Worm (Caenorhabditis elegans) whole organism, L4 larva: Measurements from ENCODE around the gene C10G8.4.

Experiments used
- D1046.2 ChIP-seq: fragments of 200-800 bp; sonication (Bioruptor generic); IDR thresholded peaks from 2 replicates; pipeline ENCODE4 v1.3.6; 2022; ENCODE audit warnings: missing genetic modification characterization, missing compliant biosample characterization
- F26F4.8 ChIP-seq: fragments of 200-800 bp; sonication (Bioruptor generic); conservative IDR thresholded peaks from 2 replicates; pipeline ENCODE4 v1.3.6; 2022; ENCODE audit warnings: missing genetic modification characterization, missing compliant biosample characterization
- F37D6.2 ChIP-seq: sonication (generic microtip); optimal IDR thresholded peaks from 2 replicates; lab custom pipeline; 2016; ENCODE audit warnings: mild to moderate bottlenecking, missing genetic modification characterization, missing compliant biosample characterization
- Y105C5A.15 ChIP-seq: fragments of 200-800 bp; sonication (Bioruptor generic); IDR thresholded peaks from 2 replicates; pipeline ENCODE4 v1.3.6; 2022; ENCODE audit warnings: missing genetic modification characterization, missing compliant biosample characterization
- Y48G9A.11 ChIP-seq: fragments of 200-800 bp; sonication (Bioruptor generic); IDR thresholded peaks from 2 replicates; pipeline ENCODE4 v1.3.6; 2022; ENCODE audit warnings: missing genetic modification reagents, missing genetic modification characterization, missing compliant biosample characterization
- ZK337.2 ChIP-seq: fragments of 200-800 bp; sonication (Bioruptor generic); IDR thresholded peaks from 2 replicates; pipeline ENCODE4 v1.3.6; 2022; ENCODE audit warnings: missing genetic modification reagents, missing genetic modification characterization, missing compliant biosample characterization
- aha-1 ChIP-seq: fragments of 150-350 bp; peaks from one replicate; lab custom pipeline; 2014; ENCODE audit warnings: missing biosample characterization, missing genetic modification characterization
- aly-2 ChIP-seq: sonication (generic microtip); optimal IDR thresholded peaks from 2 replicates; lab custom pipeline; 2018; ENCODE audit warnings: missing biosample characterization, missing genetic modification characterization
- ama-1 ChIP-seq: fragments of 150-350 bp; optimal IDR thresholded peaks from 2 replicates; lab custom pipeline; 2014; ENCODE audit warnings: inconsistent platforms, mixed read lengths
- arid-1 ChIP-seq: fragments of 200-800 bp; sonication (Bioruptor generic); conservative IDR thresholded peaks from 2 replicates; pipeline ENCODE4 v1.3.6; 2022; ENCODE audit warnings: missing genetic modification reagents, missing genetic modification characterization, missing compliant biosample characterization
- ceh-20 ChIP-seq: fragments of 200-800 bp; sonication (Bioruptor generic); IDR thresholded peaks from 2 replicates; pipeline ENCODE4 v1.3.6; 2022; ENCODE audit warnings: missing genetic modification reagents, missing genetic modification characterization, missing compliant biosample characterization
- cey-2 ChIP-seq: sonication (generic microtip); optimal IDR thresholded peaks from 3 replicates; lab custom pipeline; 2017; ENCODE audit warnings: missing genetic modification characterization, mild to moderate bottlenecking, missing compliant biosample characterization, antibody characterized with exemption, borderline replicate concordance; ENCODE audit not compliant: insufficient read depth
- ctbp-1 ChIP-seq: fragments of 200-800 bp; sonication (Bioruptor generic); IDR thresholded peaks from 2 replicates; pipeline ENCODE4 v1.3.6; 2022; ENCODE audit warnings: missing genetic modification reagents, missing genetic modification characterization, missing compliant biosample characterization
- daf-16 ChIP-seq, 3 experiments: sonication (generic microtip); optimal IDR thresholded peaks; 2 replicates each; lab custom pipeline; 2016 to 2017; ENCODE audit warnings: missing genetic modification characterization in 3 of 3, missing genetic modification reagents in 3 of 3, mild to moderate bottlenecking in 2 of 3, missing compliant biosample characterization in 2 of 3, missing biosample characterization in 1 of 3, moderate library complexity in 1 of 3
- daf-19 ChIP-seq: fragments of 200-800 bp; sonication (Bioruptor generic); conservative IDR thresholded peaks from 2 replicates; pipeline ENCODE4 v1.3.6; 2022; ENCODE audit warnings: missing genetic modification characterization, missing compliant biosample characterization
- daf-8 ChIP-seq: fragments of 200-800 bp; sonication (Bioruptor generic); IDR thresholded peaks from 2 replicates; pipeline ENCODE4 v1.3.6; 2022; ENCODE audit warnings: missing genetic modification characterization, missing compliant biosample characterization
- dmd-6 ChIP-seq: fragments of 200-800 bp; sonication (Bioruptor generic); IDR thresholded peaks from 2 replicates; pipeline ENCODE4 v1.3.6; 2022; ENCODE audit warnings: missing genetic modification reagents, missing genetic modification characterization, missing compliant biosample characterization
- duxl-1 ChIP-seq: sonication (generic microtip); optimal IDR thresholded peaks from 2 replicates; lab custom pipeline; 2016; ENCODE audit warnings: mild to moderate bottlenecking, missing genetic modification characterization, moderate library complexity, missing compliant biosample characterization; ENCODE audit not compliant: poor library complexity
- dve-1 ChIP-seq: sonication (generic microtip); optimal IDR thresholded peaks from 2 replicates; lab custom pipeline; 2017; ENCODE audit warnings: antibody characterized with exemption, mild to moderate bottlenecking, missing genetic modification characterization, missing compliant biosample characterization; ENCODE audit not compliant: insufficient read depth
- egl-43 ChIP-seq: fragments of 200-800 bp; sonication (Bioruptor generic); IDR thresholded peaks from 2 replicates; pipeline ENCODE4 v1.3.6; 2022; ENCODE audit warnings: missing genetic modification reagents, missing genetic modification characterization, missing compliant biosample characterization
- fkh-10 ChIP-seq: fragments of 150-350 bp; optimal IDR thresholded peaks from 2 replicates; lab custom pipeline; 2014; ENCODE audit warnings: missing biosample characterization, missing genetic modification reagents, missing genetic modification characterization
- fos-1 ChIP-seq: fragments of 150-350 bp; optimal IDR thresholded peaks from 2 replicates; lab custom pipeline; 2014; ENCODE audit warnings: missing biosample characterization, missing genetic modification characterization
- gei-8 ChIP-seq: fragments of 200-800 bp; sonication (Bioruptor generic); optimal IDR thresholded peaks from 2 replicates; lab custom pipeline; 2018; ENCODE audit warnings: mild to moderate bottlenecking, missing genetic modification characterization, missing compliant biosample characterization
- hlh-11 ChIP-seq: fragments of 200-800 bp; sonication (Bioruptor generic); optimal IDR thresholded peaks from 2 replicates; lab custom pipeline; 2018; ENCODE audit warnings: mild to moderate bottlenecking, missing genetic modification characterization, missing compliant biosample characterization
- hlh-30 ChIP-seq: sonication (generic microtip); optimal IDR thresholded peaks from 2 replicates; lab custom pipeline; 2017; ENCODE audit warnings: antibody characterized with exemption, mild to moderate bottlenecking, missing genetic modification characterization, missing compliant biosample characterization; ENCODE audit not compliant: insufficient read depth
- hmg-1.1 ChIP-seq: fragments of 200-800 bp; sonication (Bioruptor generic); IDR thresholded peaks from 2 replicates; pipeline ENCODE4 v1.3.6; 2022; ENCODE audit warnings: missing genetic modification reagents, missing genetic modification characterization, missing compliant biosample characterization
- jun-1 ChIP-seq: fragments of 150-350 bp; optimal IDR thresholded peaks from 2 replicates; lab custom pipeline; 2014; ENCODE audit warnings: missing biosample characterization, missing genetic modification reagents, missing genetic modification characterization
- lin-29 ChIP-seq: fragments of 200-800 bp; sonication (Bioruptor generic); IDR thresholded peaks from 2 replicates; pipeline ENCODE4 v1.3.6; 2022; ENCODE audit warnings: missing genetic modification reagents, missing genetic modification characterization, missing compliant biosample characterization
- lsy-2 ChIP-seq, 2 experiments: fragments of 150-350 bp in 1 of 2; sonication (generic microtip) in 1 of 2; optimal IDR thresholded peaks; 2 replicates each; lab custom pipeline; 2014 to 2017; ENCODE audit warnings: missing biosample characterization in 2 of 2, missing genetic modification characterization in 2 of 2
- madf-5 ChIP-seq, 2 experiments: fragments of 200-800 bp; sonication (Bioruptor generic); IDR thresholded peaks; 2 replicates each; pipeline ENCODE4 v1.3.6; 2022; ENCODE audit warnings: missing compliant biosample characterization in 2 of 2, missing genetic modification characterization in 2 of 2
- mdl-1 ChIP-seq, 2 experiments: fragments of 150-350 bp in 1 of 2; sonication (generic microtip) in 1 of 2; optimal IDR thresholded peaks; 2 replicates each; lab custom pipeline; 2014 to 2017; ENCODE audit warnings: missing biosample characterization in 2 of 2, missing genetic modification characterization in 2 of 2
- mes-2 ChIP-seq: sonication (generic microtip); optimal IDR thresholded peaks from 2 replicates; lab custom pipeline; 2016; ENCODE audit warnings: missing genotype, mild to moderate bottlenecking, missing genetic modification characterization, missing compliant biosample characterization; ENCODE audit not compliant: poor library complexity, severe bottlenecking
- mxl-3 ChIP-seq: fragments of 200-800 bp; sonication (Bioruptor generic); optimal IDR thresholded peaks from 2 replicates; lab custom pipeline; 2018; ENCODE audit warnings: mild to moderate bottlenecking, missing genetic modification characterization, missing compliant biosample characterization
- nhr-11 ChIP-seq: fragments of 150-350 bp; optimal IDR thresholded peaks from 2 replicates; lab custom pipeline; 2014; ENCODE audit warnings: missing biosample characterization, missing genetic modification characterization
- nhr-111 ChIP-seq: fragments of 200-800 bp; sonication (Bioruptor generic); optimal IDR thresholded peaks from 2 replicates; lab custom pipeline; 2018; ENCODE audit warnings: mild to moderate bottlenecking, missing genetic modification characterization, missing compliant biosample characterization
- nhr-25 ChIP-seq: sonication (generic microtip); optimal IDR thresholded peaks from 2 replicates; lab custom pipeline; 2017; ENCODE audit warnings: missing genetic modification characterization, mild to moderate bottlenecking, missing compliant biosample characterization, antibody characterized with exemption, moderate library complexity, borderline replicate concordance; ENCODE audit not compliant: insufficient read depth
- nhr-28 ChIP-seq: fragments of 150-350 bp; optimal IDR thresholded peaks from 2 replicates; lab custom pipeline; 2014; ENCODE audit warnings: missing biosample characterization, missing genetic modification characterization
- nhr-41 ChIP-seq: fragments of 200-800 bp; sonication (Bioruptor generic); IDR thresholded peaks from 2 replicates; pipeline ENCODE4 v1.3.6; 2022; ENCODE audit warnings: missing genetic modification reagents, missing genetic modification characterization, missing compliant biosample characterization
- nhr-6 ChIP-seq: fragments of 150-350 bp; optimal IDR thresholded peaks from 2 replicates; lab custom pipeline; 2014; ENCODE audit warnings: missing biosample characterization, missing genetic modification characterization
- pha-4 ChIP-seq, 2 experiments: fragments of 150-350 bp in 1 of 2; fragments of 200-800 bp in 1 of 2; sonication (Bioruptor generic) in 1 of 2; IDR thresholded peaks in 1 of 2; optimal IDR thresholded peaks in 1 of 2; 2 replicates each; pipeline versions ENCODE4 v1.3.6 to Lab custom; 2014 to 2022; ENCODE audit warnings: missing genetic modification characterization in 2 of 2, missing genetic modification reagents in 2 of 2, missing biosample characterization in 1 of 2, missing compliant biosample characterization in 1 of 2
- php-3 ChIP-seq: fragments of 200-800 bp; sonication (Bioruptor generic); IDR thresholded peaks from 2 replicates; pipeline ENCODE4 v1.3.6; 2022; ENCODE audit warnings: missing genetic modification reagents, missing genetic modification characterization, missing compliant biosample characterization
- pqm-1 ChIP-seq: sonication (generic microtip); optimal IDR thresholded peaks from 2 replicates; lab custom pipeline; 2017; ENCODE audit warnings: missing biosample characterization, missing genetic modification characterization
- rbr-2 ChIP-seq: sonication (generic microtip); optimal IDR thresholded peaks from 2 replicates; lab custom pipeline; 2016; ENCODE audit warnings: missing genotype, missing genetic modification characterization, missing compliant biosample characterization
- set-16 ChIP-seq: fragments of 200-800 bp; sonication (Bioruptor generic); IDR thresholded peaks from 2 replicates; pipeline ENCODE4 v1.3.6; 2022; ENCODE audit warnings: missing genetic modification reagents, missing genetic modification characterization, missing compliant biosample characterization
- snpc-1.2 ChIP-seq: fragments of 200-800 bp; sonication (Bioruptor generic); IDR thresholded peaks from 2 replicates; pipeline ENCODE4 v1.3.6; 2022; ENCODE audit warnings: missing genetic modification reagents, missing genetic modification characterization, missing compliant biosample characterization
- tag-97 ChIP-seq: fragments of 200-800 bp; sonication (Bioruptor generic); IDR thresholded peaks from 2 replicates; pipeline ENCODE4 v1.3.6; 2022; ENCODE audit warnings: missing genetic modification characterization, missing compliant biosample characterization
- unc-39 ChIP-seq: sonication (generic microtip); optimal IDR thresholded peaks from 2 replicates; lab custom pipeline; 2017; ENCODE audit warnings: missing biosample characterization, missing genetic modification characterization
- zfp-3 ChIP-seq: fragments of 200-800 bp; sonication (Bioruptor generic); conservative IDR thresholded peaks from 2 replicates; pipeline ENCODE4 v1.3.6; 2022; ENCODE audit warnings: missing genetic modification reagents, missing genetic modification characterization, missing compliant biosample characterization
- zip-11 ChIP-seq: fragments of 200-800 bp; sonication (Bioruptor generic); IDR thresholded peaks from 2 replicates; pipeline ENCODE4 v1.3.6; 2022; ENCODE audit warnings: missing genetic modification characterization, missing compliant biosample characterization

Gene C10G8.4

ce11 chrV:5275426-5276007 lies 36.2 kb upstream of the C10G8.4 start (continued):
- TF ChIP-seq F26F4.8: no peak
- TF ChIP-seq gei-8: no peak
- no peak for TF ChIP-seq nhr-6 (tag; lab: Kevin White, UChicago)
- no peak for TF ChIP-seq fos-1 (tag; lab: Kevin White, UChicago)
- TF ChIP-seq mdl-1 (tag; optimal IDR thresholded peaks at IDR 0.05; lab: Kevin White, UChicago): no peak
- TF ChIP-seq aly-2: no peak
- TF ChIP-seq rbr-2 (tag; lab: Kevin White, UChicago): no peak
- TF ChIP-seq lin-29 (GFP tag; lab: Robert Waterston, UW): no peak
- TF ChIP-seq D1046.2 (GFP tag; lab: Robert Waterston, UW): no peak
- TF ChIP-seq tag-97 (GFP tag; lab: Robert Waterston, UW): no peak
- TF ChIP-seq Y48G9A.11 (GFP tag; lab: Robert Waterston, UW): no peak
- peak; percentile 90 for TF ChIP-seq aha-1
- no peak for TF ChIP-seq ceh-20 (GFP tag; lab: Robert Waterston, UW)
- peak; percentile 12 for TF ChIP-seq nhr-111 (GFP tag; lab: Kevin White, UChicago)
- no peak for TF ChIP-seq nhr-11 (tag; lab: Kevin White, UChicago)
- TF ChIP-seq daf-8: no peak
- no peak for TF ChIP-seq mxl-3 (GFP tag; lab: Kevin White, UChicago)
- peak; percentile 14 for TF ChIP-seq mes-2 (tag; lab: Kevin White, UChicago)
- TF ChIP-seq jun-1 (tag; lab: Kevin White, UChicago): no peak
- TF ChIP-seq zfp-3: peak; percentile 69; the same call in 1 of the 2 replicates
- no peak for TF ChIP-seq php-3 (GFP tag; lab: Robert Waterston, UW)
- TF ChIP-seq ama-1 (lab: Kevin White, UChicago): peak; percentile 47
- TF ChIP-seq zip-11 (GFP tag; lab: Robert Waterston, UW): no peak
- peak in 1 of 2 experiments; percentile 2 for TF ChIP-seq lsy-2 (tag; optimal IDR thresholded peaks at IDR 0.05; lab: Kevin White, UChicago)
- no peak for TF ChIP-seq unc-39 (tag; lab: Kevin White, UChicago)
- no peak for TF ChIP-seq ctbp-1
- TF ChIP-seq nhr-28 (tag; lab: Kevin White, UChicago): no peak
- no peak for TF ChIP-seq hlh-30 (tag; lab: Kevin White, UChicago)
- TF ChIP-seq snpc-1.2 (GFP tag; lab: Robert Waterston, UW): no peak
- no peak for TF ChIP-seq duxl-1 (tag; lab: Kevin White, UChicago)
- TF ChIP-seq daf-16 (GFP tag; optimal IDR thresholded peaks at IDR 0.05; lab: Kevin White, UChicago): peak in 1 of 2 experiments; percentile 82
- TF ChIP-seq daf-16 (tag; optimal IDR thresholded peaks at IDR 0.05; lab: Kevin White, UChicago): peak; percentile 31
- no peak for TF ChIP-seq Y105C5A.15 (GFP tag; lab: Robert Waterston, UW)
- TF ChIP-seq dve-1 (tag; lab: Kevin White, UChicago): no peak
- no peak for TF ChIP-seq egl-43 (GFP tag; lab: Robert Waterston, UW)
- TF ChIP-seq nhr-41: no peak
- no peak for TF ChIP-seq hlh-11 (tag; lab: Kevin White, UChicago)
- TF ChIP-seq daf-19 (GFP tag; lab: Robert Waterston, UW): no peak
- no peak for TF ChIP-seq pqm-1
- TF ChIP-seq set-16 (GFP tag; lab: Robert Waterston, UW): no peak
- no peak for TF ChIP-seq hmg-1.1 (GFP tag; lab: Robert Waterston, UW)
- TF ChIP-seq arid-1 (GFP tag; lab: Robert Waterston, UW): no peak
- TF ChIP-seq ZK337.2 (GFP tag; lab: Robert Waterston, UW): no peak
- no peak for TF ChIP-seq cey-2
- TF ChIP-seq F37D6.2 (tag; lab: Kevin White, UChicago): no peak
- TF ChIP-seq dmd-6 (GFP tag; lab: Robert Waterston, UW): no peak
- TF ChIP-seq madf-5 (GFP tag; IDR thresholded peaks at IDR 0.05; lab: Robert Waterston, UW): no peak
- no peak; the same call in 1 of the 2 replicates for TF ChIP-seq pha-4 (GFP tag; IDR thresholded peaks at IDR 0.05; lab: Robert Waterston, UW)
- no peak for TF ChIP-seq pha-4 (tag; optimal IDR thresholded peaks at IDR 0.05; lab: Kevin White, UChicago)
- TF ChIP-seq fkh-10 (GFP tag; lab: Kevin White, UChicago): no peak
- TF ChIP-seq nhr-25 (tag; lab: Kevin White, UChicago): no peak
